Fruit fly (Drosophila melanogaster) ovary, adult (tissue): ENCODE results near the gene CG32700.

Experiments
- CG17801 ChIP-seq: fragments of 200-800 bp; optimal IDR thresholded peaks from 2 replicates; lab custom pipeline; 2019; ENCODE audit warnings: missing biosample characterization, mild to moderate bottlenecking, missing genetic modification characterization, moderate library complexity; ENCODE audit not compliant: partially characterized antibody

The CG32700 gene

dm6 chrX:9544457-9544856 is 6.2 kb downstream of the CG32700 start:
- TF ChIP-seq CG17801 (GFP tag; lab: Kevin White, UChicago): no peak

DNA sequence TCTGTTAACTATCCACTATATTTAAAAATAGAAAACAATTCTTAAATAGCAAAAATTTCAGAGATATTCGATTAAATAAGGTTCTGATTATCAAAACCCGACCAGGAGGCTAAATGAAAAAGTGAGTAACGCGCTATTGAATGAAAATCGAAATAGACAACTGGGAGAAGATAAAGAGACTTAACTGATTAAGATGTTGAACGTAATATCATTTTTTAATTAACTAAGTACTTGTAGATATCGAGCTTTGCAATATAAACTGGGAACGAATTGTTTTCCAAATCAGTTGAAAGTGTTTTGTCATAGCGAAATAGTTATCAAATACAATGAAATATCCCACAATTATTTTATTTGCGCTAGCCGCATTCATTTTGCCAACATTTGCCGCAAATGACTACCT is 17.1 kb downstream of the CG32700 start, which contains the start of gene CG34026:
Gene CG34026, plus strand, starts transcription at position 301 of the 400 bp plus-strand sequence.
- TF ChIP-seq CG17801 (GFP tag; lab: Kevin White, UChicago): no peak

DNA sequence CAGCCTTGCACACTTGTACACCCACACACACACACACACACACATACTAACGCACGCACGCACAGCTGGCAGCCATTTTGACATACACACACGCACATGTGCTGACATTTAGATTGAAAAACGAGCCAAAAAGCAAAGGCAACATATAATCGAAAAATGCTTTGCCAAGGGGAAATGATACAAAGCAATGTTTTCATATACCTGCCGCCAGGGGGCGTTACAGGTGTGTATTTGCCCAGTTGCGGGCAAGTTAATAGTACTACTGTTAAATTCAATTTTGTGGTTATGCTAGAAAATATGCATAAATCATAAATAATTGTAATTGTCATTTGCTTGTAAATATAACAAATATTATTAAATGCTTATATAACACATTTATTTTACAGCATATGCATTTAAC is 18.2 kb downstream of the CG32700 start:
- TF ChIP-seq CG17801 (GFP tag; lab: Kevin White, UChicago): no peak

- TF ChIP-seq CG17801 (GFP tag; lab: Kevin White, UChicago): no peak
Observed at dm6 chrX:9531869-9532268, 18.8 kb downstream of the CG32700 start.

dm6 chrX:9523543-9523942 is 27.1 kb downstream of the CG32700 start:
- no peak for TF ChIP-seq CG17801 (GFP tag; lab: Kevin White, UChicago)

dm6 chrX:9520175-9520574 is 30.5 kb downstream of the CG32700 start:
- no peak for TF ChIP-seq CG17801 (GFP tag; lab: Kevin White, UChicago)

DNA sequence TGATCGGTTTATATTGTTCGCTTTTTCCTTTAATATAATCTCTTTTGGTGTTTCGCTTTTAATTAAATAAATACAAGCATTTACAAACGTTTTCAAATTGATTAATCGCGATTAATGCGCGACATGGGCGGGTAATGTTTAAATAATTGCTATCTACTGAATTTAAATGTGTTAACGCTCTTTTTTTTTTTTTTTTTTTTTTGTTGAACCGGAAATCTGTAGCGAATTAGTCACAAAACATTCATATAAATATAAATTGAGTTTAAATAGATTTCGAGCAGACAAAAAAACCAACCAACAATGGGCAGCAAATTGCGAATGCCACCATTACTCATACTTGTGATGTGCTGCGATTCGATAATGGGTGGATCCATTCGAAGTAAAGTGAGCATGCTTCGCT is 39.4 kb downstream of the CG32700 start, which contains the start of gene CG34028:
Gene CG34028, plus strand, starts transcription at position 301 of the 400 bp plus-strand sequence.
- no peak for TF ChIP-seq CG17801 (GFP tag; lab: Kevin White, UChicago)

dm6 chrX:9502286-9502685 is 48.4 kb downstream of the CG32700 start:
- no peak for TF ChIP-seq CG17801 (GFP tag; lab: Kevin White, UChicago)

DNA sequence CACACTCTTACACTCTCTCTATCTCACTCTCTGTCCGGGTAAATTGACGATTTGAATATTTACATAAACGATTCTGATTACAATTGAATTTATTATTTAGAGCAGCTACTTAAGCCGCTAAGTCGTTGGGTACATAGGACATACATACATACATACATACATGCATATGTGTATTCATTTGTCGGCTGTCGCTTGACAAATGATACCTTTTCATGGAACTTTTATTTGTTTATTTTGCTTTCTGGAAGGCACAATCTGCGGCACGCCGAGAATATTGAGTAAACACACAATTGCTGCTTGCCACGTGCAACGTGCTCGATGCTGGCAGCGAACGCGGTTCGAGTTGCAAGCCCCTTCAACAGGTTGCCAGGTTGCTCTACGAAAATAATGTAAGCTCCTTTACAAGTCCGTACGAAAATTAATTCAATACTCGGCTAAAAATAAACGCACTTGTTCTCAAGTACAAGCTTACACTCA is 49.8 kb downstream of the CG32700 start:
- TF ChIP-seq CG17801 (GFP tag; lab: Kevin White, UChicago): no peak

- peak; percentile 13 for TF ChIP-seq CG17801 (GFP tag; lab: Kevin White, UChicago)
Observed at dm6 chrX:9499994-9500804, 50.4 kb downstream of the CG32700 start, which contains the start of gene mgl. TSS of gene mgl (minus strand) at chrX:9500129.

- no peak for TF ChIP-seq CG17801 (GFP tag; lab: Kevin White, UChicago)
Observed at dm6 chrX:9498174-9498573, 52.5 kb downstream of the CG32700 start.

dm6 chrX:9497123-9497522 is 53.5 kb downstream of the CG32700 start:
- TF ChIP-seq CG17801 (GFP tag; lab: Kevin White, UChicago): no peak

dm6 chrX:9495945-9496445 is 54.6 kb downstream of the CG32700 start:
- no peak for TF ChIP-seq CG17801 (GFP tag; lab: Kevin White, UChicago)

dm6 chrX:9494103-9494502 is 56.5 kb downstream of the CG32700 start:
- TF ChIP-seq CG17801 (GFP tag; lab: Kevin White, UChicago): no peak

- TF ChIP-seq CG17801 (GFP tag; lab: Kevin White, UChicago): no peak
Observed at dm6 chrX:9486802-9487201, 63.8 kb downstream of the CG32700 start.

- TF ChIP-seq CG17801 (GFP tag; lab: Kevin White, UChicago): no peak
Observed at dm6 chrX:9485899-9486298, 64.7 kb downstream of the CG32700 start.
